Fruit fly (Drosophila melanogaster) whole organism: ENCODE measurements around the gene Jig.

ENCODE experiments used
- Dll ChIP-seq: fragments of >200 bp; optimal IDR thresholded peaks from 2 replicates; lab custom pipeline; 2017
- psq ChIP-seq: fragments of >200 bp; optimal IDR thresholded peaks from 2 replicates; lab custom pipeline; 2017
- usp ChIP-seq: fragments of >200 bp; optimal IDR thresholded peaks from 2 replicates; lab custom pipeline; 2017; ENCODE audit warnings: missing biosample characterization, missing genetic modification characterization, mixed read lengths

DNA sequence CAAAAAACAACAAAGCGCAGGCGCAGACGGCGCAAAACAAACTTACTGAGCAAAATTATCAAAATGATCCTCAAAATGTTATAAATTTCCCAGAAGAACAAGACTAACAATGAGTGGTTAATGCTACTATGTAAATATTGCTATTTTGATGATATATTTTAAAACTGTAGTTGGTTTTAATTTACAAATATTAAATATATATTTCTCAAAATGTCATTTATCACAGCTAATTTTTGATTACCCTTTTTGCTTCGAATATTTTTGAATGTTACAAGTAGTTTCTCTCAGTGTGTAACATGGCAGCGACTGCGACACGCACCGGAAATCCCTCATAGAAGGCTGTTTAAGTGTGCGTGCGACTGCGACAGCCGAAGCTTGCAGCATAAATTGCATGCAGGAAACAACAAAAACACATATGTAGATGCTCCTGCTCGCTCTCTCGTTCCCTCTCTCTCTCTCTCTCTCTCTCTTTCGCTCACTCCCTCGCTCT, 37.2 kb downstream of the Jig start:
- TF ChIP-seq usp (no peak), Dll (lab: Kevin White, UChicago) (no peak), psq (lab: Kevin White, UChicago) (no peak)
